Worm (Caenorhabditis elegans) whole organism, late embryonic: Measurements from ENCODE around the gene C23G10.7.

Experiments
- C08G9.2 ChIP-seq: sonication (generic microtip); optimal IDR thresholded peaks from 2 replicates; lab custom pipeline; 2016; ENCODE audit warnings: mild to moderate bottlenecking, missing genetic modification characterization, moderate library complexity, missing compliant biosample characterization
- C38D4.7 ChIP-seq: fragments of 200-800 bp; sonication (Bioruptor generic); optimal IDR thresholded peaks from 2 replicates; lab custom pipeline; 2018; ENCODE audit warnings: mild to moderate bottlenecking, missing genetic modification characterization, moderate library complexity, missing compliant biosample characterization
- K09A11.1 ChIP-seq: sonication (generic microtip); optimal IDR thresholded peaks from 2 replicates; lab custom pipeline; 2017; ENCODE audit warnings: antibody characterized with exemption, mild to moderate bottlenecking, missing genetic modification characterization, missing compliant biosample characterization; ENCODE audit not compliant: insufficient read depth
- Y22D7AL.16 ChIP-seq: sonication (generic microtip); optimal IDR thresholded peaks from 2 replicates; lab custom pipeline; 2016; ENCODE audit warnings: missing genetic modification characterization, missing compliant biosample characterization
- ceh-14 ChIP-seq: sonication (generic microtip); optimal IDR thresholded peaks from 2 replicates; lab custom pipeline; 2016; ENCODE audit warnings: missing genotype, missing genetic modification characterization, missing compliant biosample characterization
- ceh-18 ChIP-seq: sonication (generic microtip); optimal IDR thresholded peaks from 2 replicates; lab custom pipeline; 2016; ENCODE audit warnings: missing genetic modification characterization, missing compliant biosample characterization
- ceh-19 ChIP-seq: fragments of 200-800 bp; sonication (Bioruptor generic); optimal IDR thresholded peaks from 2 replicates; lab custom pipeline; 2018; ENCODE audit warnings: mild to moderate bottlenecking, missing genetic modification characterization, missing compliant biosample characterization
- ceh-24 ChIP-seq: sonication (generic microtip); optimal IDR thresholded peaks from 2 replicates; lab custom pipeline; 2016; ENCODE audit warnings: mild to moderate bottlenecking, missing genetic modification characterization, missing compliant biosample characterization
- ceh-45 ChIP-seq: fragments of 200-800 bp; sonication (Bioruptor generic); IDR thresholded peaks from 2 replicates; pipeline ENCODE4 v1.3.6; 2022; ENCODE audit warnings: missing genetic modification reagents, missing genetic modification characterization, missing compliant biosample characterization
- ceh-48 ChIP-seq: sonication (generic microtip); optimal IDR thresholded peaks from 2 replicates; lab custom pipeline; 2016; ENCODE audit warnings: missing genetic modification characterization, inconsistent platforms, missing compliant biosample characterization
- ceh-9 ChIP-seq: sonication (generic microtip); optimal IDR thresholded peaks from 2 replicates; lab custom pipeline; 2016; ENCODE audit warnings: mild to moderate bottlenecking, missing genetic modification characterization, inconsistent platforms, missing compliant biosample characterization
- dve-1 ChIP-seq: sonication (generic microtip); optimal IDR thresholded peaks from 2 replicates; lab custom pipeline; 2017; ENCODE audit warnings: antibody characterized with exemption, mild to moderate bottlenecking, missing genetic modification characterization, missing compliant biosample characterization
- elt-2 ChIP-seq: sonication (generic microtip); optimal IDR thresholded peaks from 2 replicates; lab custom pipeline; 2016; ENCODE audit warnings: missing genetic modification reagents, missing genetic modification characterization, missing compliant biosample characterization
- elt-4 ChIP-seq: sonication (generic microtip); optimal IDR thresholded peaks from 2 replicates; lab custom pipeline; 2016; ENCODE audit warnings: missing genetic modification characterization, missing compliant biosample characterization
- ets-4 ChIP-seq: sonication (generic microtip); optimal IDR thresholded peaks from 2 replicates; lab custom pipeline; 2016; ENCODE audit warnings: missing genetic modification characterization, missing compliant biosample characterization
- eyg-1 ChIP-seq: sonication (generic microtip); optimal IDR thresholded peaks from 2 replicates; lab custom pipeline; 2016; ENCODE audit warnings: missing genotype, missing genetic modification characterization, missing compliant biosample characterization
- fax-1 ChIP-seq: sonication (generic microtip); optimal IDR thresholded peaks from 2 replicates; lab custom pipeline; 2016; ENCODE audit warnings: missing genotype, missing genetic modification characterization, missing compliant biosample characterization
- fkh-10 ChIP-seq: fragments of 150-350 bp; optimal IDR thresholded peaks from 2 replicates; lab custom pipeline; 2014; ENCODE audit warnings: missing biosample characterization, missing genetic modification reagents, missing genetic modification characterization
- fkh-6 ChIP-seq: sonication (generic microtip); optimal IDR thresholded peaks from 2 replicates; lab custom pipeline; 2016; ENCODE audit warnings: missing genetic modification characterization, missing compliant biosample characterization
- gmeb-2 ChIP-seq: sonication (generic microtip); optimal IDR thresholded peaks from 2 replicates; lab custom pipeline; 2016; ENCODE audit warnings: missing genetic modification characterization, inconsistent platforms, missing compliant biosample characterization
- hlh-13 ChIP-seq: fragments of 200-800 bp; sonication (Bioruptor generic); optimal IDR thresholded peaks from 2 replicates; lab custom pipeline; 2018; ENCODE audit warnings: mild to moderate bottlenecking, missing genetic modification characterization, missing compliant biosample characterization
- hlh-15 ChIP-seq: sonication (generic microtip); optimal IDR thresholded peaks from 2 replicates; lab custom pipeline; 2016; ENCODE audit warnings: missing genetic modification characterization, missing compliant biosample characterization
- hlh-30 ChIP-seq: sonication (generic microtip); optimal IDR thresholded peaks from 2 replicates; lab custom pipeline; 2017; ENCODE audit warnings: antibody characterized with exemption, missing genetic modification characterization, missing compliant biosample characterization; ENCODE audit not compliant: insufficient read depth
- hlh-8 ChIP-seq: sonication (generic microtip); optimal IDR thresholded peaks from 2 replicates; lab custom pipeline; 2016; ENCODE audit warnings: missing genotype, missing genetic modification characterization, missing compliant biosample characterization
- lim-6 ChIP-seq: sonication (generic microtip); optimal IDR thresholded peaks from 2 replicates; lab custom pipeline; 2016; ENCODE audit warnings: missing genetic modification characterization, missing compliant biosample characterization
- lin-11 ChIP-seq: fragments of 200-800 bp; sonication (Bioruptor generic); optimal IDR thresholded peaks from 2 replicates; lab custom pipeline; 2018; ENCODE audit warnings: mild to moderate bottlenecking, missing genetic modification characterization, missing compliant biosample characterization
- madf-2 ChIP-seq: sonication (generic microtip); optimal IDR thresholded peaks from 2 replicates; lab custom pipeline; 2017; ENCODE audit warnings: missing genetic modification characterization, missing compliant biosample characterization
- mec-3 ChIP-seq: sonication (generic microtip); optimal IDR thresholded peaks from 2 replicates; lab custom pipeline; 2016; ENCODE audit warnings: borderline replicate concordance, missing genetic modification characterization, missing compliant biosample characterization
- nfya-1 ChIP-seq: sonication (generic microtip); optimal IDR thresholded peaks from 2 replicates; lab custom pipeline; 2017; ENCODE audit warnings: missing genetic modification characterization, mild to moderate bottlenecking, missing compliant biosample characterization, antibody characterized with exemption, moderate library complexity
- nhr-11 ChIP-seq: fragments of 150-350 bp; optimal IDR thresholded peaks from 2 replicates; lab custom pipeline; 2014; ENCODE audit warnings: missing biosample characterization, missing genetic modification characterization
- nhr-232 ChIP-seq: sonication (generic microtip); optimal IDR thresholded peaks from 2 replicates; lab custom pipeline; 2016; ENCODE audit warnings: missing genetic modification characterization, missing compliant biosample characterization
- npax-4 ChIP-seq: sonication (generic microtip); optimal IDR thresholded peaks from 2 replicates; lab custom pipeline; 2016; ENCODE audit warnings: missing genetic modification characterization, missing compliant biosample characterization
- pag-3 ChIP-seq: sonication (generic microtip); optimal IDR thresholded peaks from 2 replicates; lab custom pipeline; 2016; ENCODE audit warnings: missing compliant biosample characterization, missing genetic modification characterization, borderline replicate concordance
- pax-1 ChIP-seq: fragments of 150-350 bp; optimal IDR thresholded peaks from 2 replicates; lab custom pipeline; 2014; ENCODE audit warnings: missing biosample characterization, missing genetic modification characterization
- pha-2 ChIP-seq: sonication (generic microtip); optimal IDR thresholded peaks from 2 replicates; lab custom pipeline; 2017; ENCODE audit warnings: mild to moderate bottlenecking, missing genetic modification characterization, missing compliant biosample characterization
- pqm-1 ChIP-seq: sonication (generic microtip); optimal IDR thresholded peaks from 2 replicates; lab custom pipeline; 2016; ENCODE audit warnings: missing genetic modification characterization, missing compliant biosample characterization
- ref-2 ChIP-seq: sonication (generic microtip); optimal IDR thresholded peaks from 2 replicates; lab custom pipeline; 2016; ENCODE audit warnings: missing genetic modification characterization, missing compliant biosample characterization
- rnt-1 ChIP-seq: sonication (generic microtip); optimal IDR thresholded peaks from 2 replicates; lab custom pipeline; 2016; ENCODE audit warnings: missing genetic modification characterization, missing compliant biosample characterization
- sox-2 ChIP-seq: fragments of 200-800 bp; sonication (Bioruptor generic); IDR thresholded peaks from 2 replicates; pipeline ENCODE4 v1.3.6; 2022; ENCODE audit warnings: missing genetic modification reagents, missing genetic modification characterization, missing compliant biosample characterization
- syd-9 ChIP-seq: sonication (generic microtip); optimal IDR thresholded peaks from 2 replicates; lab custom pipeline; 2016; ENCODE audit warnings: mild to moderate bottlenecking, missing genetic modification characterization, moderate library complexity, missing compliant biosample characterization
- tbx-2 ChIP-seq: sonication (generic microtip); optimal IDR thresholded peaks from 2 replicates; lab custom pipeline; 2016; ENCODE audit warnings: missing genetic modification characterization, missing compliant biosample characterization
- ttx-3 ChIP-seq: sonication (generic microtip); optimal IDR thresholded peaks from 2 replicates; lab custom pipeline; 2016; ENCODE audit warnings: missing genetic modification reagents, missing genetic modification characterization, missing compliant biosample characterization
- unc-42 ChIP-seq: sonication (generic microtip); optimal IDR thresholded peaks from 2 replicates; lab custom pipeline; 2016; ENCODE audit warnings: missing genotype, missing genetic modification characterization, missing compliant biosample characterization
- unc-55 ChIP-seq: sonication (generic microtip); optimal IDR thresholded peaks from 2 replicates; lab custom pipeline; 2017; ENCODE audit warnings: missing biosample characterization, missing genetic modification reagents, missing genetic modification characterization
- unc-86 ChIP-seq: sonication (generic microtip); optimal IDR thresholded peaks from 2 replicates; lab custom pipeline; 2016; ENCODE audit warnings: missing genetic modification characterization, missing compliant biosample characterization
- zip-5 ChIP-seq: sonication (generic microtip); optimal IDR thresholded peaks from 2 replicates; lab custom pipeline; 2016; ENCODE audit warnings: missing genetic modification characterization, missing compliant biosample characterization
- ztf-16 ChIP-seq: sonication (generic microtip); optimal IDR thresholded peaks from 2 replicates; lab custom pipeline; 2017; ENCODE audit warnings: missing genetic modification characterization, missing compliant biosample characterization

C23G10.7 gene

DNA sequence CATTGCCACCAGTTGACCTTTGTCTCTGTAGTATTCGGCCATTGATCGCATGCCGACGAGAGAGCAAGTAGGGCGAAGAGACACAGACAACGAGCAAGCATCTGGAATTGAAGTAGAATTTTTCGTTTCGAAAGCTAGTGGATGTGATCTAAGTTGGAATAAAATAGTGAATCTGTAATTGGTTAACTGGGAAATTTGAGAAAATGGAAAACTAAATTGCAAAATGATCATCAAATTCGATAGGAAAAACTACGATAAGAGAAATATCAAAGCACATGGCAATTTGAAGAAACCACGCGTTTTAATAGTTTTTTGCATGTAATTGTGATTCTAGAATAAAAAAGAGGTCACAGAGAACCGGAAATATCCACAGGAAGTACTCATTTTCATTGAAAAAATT lies 21.5 kb downstream of the C23G10.7 start, which contains the start of gene F42A10.6:
Gene F42A10.6, minus strand, starts transcription at position 101 of the 400 bp plus-strand sequence.
- TF ChIP-seq ceh-9 (tag; lab: Kevin White, UChicago) (no peak), eyg-1 (tag; lab: Kevin White, UChicago) (no peak), ceh-18 (tag; lab: Kevin White, UChicago) (no peak), nhr-11 (no peak), mec-3 (tag; lab: Kevin White, UChicago) (no peak), fax-1 (tag; lab: Kevin White, UChicago) (no peak), ets-4 (tag; lab: Kevin White, UChicago) (no peak), ref-2 (tag; lab: Kevin White, UChicago) (no peak), C38D4.7 (GFP tag; lab: Kevin White, UChicago) (no peak), hlh-13 (GFP tag; lab: Kevin White, UChicago) (no peak), ceh-14 (tag; lab: Kevin White, UChicago) (no peak), ztf-16 (no peak)

DNA sequence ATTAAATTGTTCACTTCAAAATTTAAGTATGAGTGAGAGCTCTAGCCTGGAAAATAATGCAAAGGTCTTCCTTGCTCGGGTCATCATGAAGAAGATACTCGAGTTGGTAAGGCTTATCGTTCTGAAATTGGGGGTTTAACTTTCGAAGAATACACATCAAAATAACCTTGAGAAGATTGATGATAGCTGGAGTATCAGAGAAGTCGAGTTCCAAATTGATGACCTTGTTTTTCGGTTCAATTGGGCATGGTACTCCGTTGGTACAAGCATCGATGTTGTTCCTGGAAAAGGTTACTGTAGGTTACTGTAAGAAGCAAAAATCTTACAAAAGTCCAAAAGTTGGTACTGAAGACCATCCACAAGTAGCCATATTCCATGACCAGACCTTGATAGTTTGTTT lies 22.0 kb downstream of the C23G10.7 start:
- TF ChIP-seq syd-9 = no peak
- TF ChIP-seq ceh-18 (tag; lab: Kevin White, UChicago) = no peak
- no peak for TF ChIP-seq pax-1 (tag; lab: Kevin White, UChicago)
- TF ChIP-seq nfya-1 (tag; lab: Kevin White, UChicago) = no peak
- no peak for TF ChIP-seq unc-55 (GFP tag; lab: Kevin White, UChicago)
- no peak for TF ChIP-seq pqm-1
- TF ChIP-seq hlh-8 (tag; lab: Kevin White, UChicago) = no peak
- TF ChIP-seq fkh-10 (GFP tag; lab: Kevin White, UChicago) = no peak
- no peak for TF ChIP-seq zip-5
- TF ChIP-seq nhr-232 = no peak
- TF ChIP-seq lin-11 (tag; lab: Kevin White, UChicago) = no peak
- TF ChIP-seq Y22D7AL.16 (tag; lab: Kevin White, UChicago) = no peak
- no peak for TF ChIP-seq ceh-24
- TF ChIP-seq ceh-45 = no peak

DNA sequence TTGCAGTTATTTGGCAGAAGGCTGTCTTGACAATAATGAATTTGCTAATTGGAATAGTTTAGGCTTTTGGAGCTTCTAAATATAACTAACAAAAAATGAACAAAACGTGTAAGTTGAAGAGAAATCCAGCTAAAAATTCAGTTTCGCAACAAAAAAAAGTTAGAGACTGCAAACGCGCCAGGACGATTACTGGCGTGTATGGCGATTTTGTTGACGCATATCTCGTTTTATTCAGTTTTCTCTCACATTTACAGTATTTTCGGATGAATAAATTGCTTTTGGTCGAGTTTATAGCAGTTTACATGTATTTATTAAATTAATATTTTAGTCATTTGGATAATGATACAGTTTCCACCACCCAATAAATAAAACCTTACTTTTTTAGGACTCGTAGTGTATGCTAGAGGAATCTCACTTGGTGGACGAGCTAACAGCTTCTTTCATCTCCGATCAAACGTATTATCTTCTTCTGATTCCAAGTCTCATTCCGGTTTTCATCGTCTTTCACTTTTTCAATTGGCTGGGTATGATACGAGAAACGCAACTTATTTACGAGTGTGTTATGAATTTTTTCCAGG lies 25.1 kb downstream of the C23G10.7 start, which contains the start of the genes abcf-3 and F42A10.5:
Gene abcf-3, plus strand, starts transcription at position 384 of the 578 bp plus-strand sequence.
Gene F42A10.5, minus strand, starts transcription at position 458 of the 578 bp plus-strand sequence.
- TF ChIP-seq ceh-48 (tag; lab: Kevin White, UChicago) (no peak), fkh-6 (no peak), elt-2 (tag; lab: Kevin White, UChicago) (peak; percentile 18), nfya-1 (tag; lab: Kevin White, UChicago) (peak; percentile 32), hlh-30 (no peak), ets-4 (tag; lab: Kevin White, UChicago) (no peak), nhr-232 (no peak), pag-3 (no peak)

DNA sequence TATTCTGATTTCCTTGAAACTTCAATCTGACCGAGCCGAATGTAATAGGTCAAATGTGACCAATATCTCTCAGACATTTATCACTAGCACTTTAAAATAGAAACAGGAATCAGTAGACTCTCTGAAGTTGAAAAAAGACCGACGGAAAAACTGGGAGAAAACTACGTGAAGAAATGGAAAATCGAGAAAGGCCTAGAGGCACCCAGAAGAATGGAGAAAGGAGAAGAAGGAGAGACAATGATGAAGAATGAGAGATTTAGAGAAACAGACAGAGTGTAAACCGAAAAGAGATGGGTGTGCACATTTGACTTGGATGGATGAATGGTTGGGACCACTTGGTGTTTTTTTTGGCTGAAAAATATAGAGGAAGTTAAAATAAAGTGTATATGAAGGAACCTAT lies 28.2 kb downstream of the C23G10.7 start:
- TF ChIP-seq lim-6 (tag; lab: Kevin White, UChicago) (no peak), C08G9.2 (tag; lab: Kevin White, UChicago) (no peak), syd-9 (no peak), rnt-1 (peak; percentile 42), ceh-18 (tag; lab: Kevin White, UChicago) (peak; percentile 45), sox-2 (GFP tag; lab: Robert Waterston, UW) (no peak), ceh-19 (GFP tag; lab: Kevin White, UChicago) (no peak), nhr-232 (no peak), fkh-10 (GFP tag; lab: Kevin White, UChicago) (no peak), unc-86 (tag; lab: Kevin White, UChicago) (no peak), unc-55 (GFP tag; lab: Kevin White, UChicago) (peak; percentile 44), gmeb-2 (tag; lab: Kevin White, UChicago) (no peak), elt-4 (no peak), tbx-2 (tag; lab: Kevin White, UChicago) (no peak), hlh-15 (tag; lab: Kevin White, UChicago) (no peak), npax-4 (tag; lab: Kevin White, UChicago) (no peak), ztf-16 (no peak), pha-2 (tag; lab: Kevin White, UChicago) (no peak), ceh-24 (no peak), dve-1 (tag; lab: Kevin White, UChicago) (no peak), madf-2 (no peak), ttx-3 (tag; lab: Kevin White, UChicago) (no peak), hlh-8 (tag; lab: Kevin White, UChicago) (no peak), eyg-1 (tag; lab: Kevin White, UChicago) (no peak), unc-42 (tag; lab: Kevin White, UChicago) (no peak), K09A11.1 (no peak)
